Fruit fly (Drosophila melanogaster) whole organism, embryonic: ENCODE data around the gene CG2712.

Experiments used
- Atf-2 ChIP-seq: fragments of 200-800 bp; sonication (Bioruptor generic); optimal IDR thresholded peaks from 2 replicates; lab custom pipeline; 2016; ENCODE audit warnings: missing biosample characterization, missing genetic modification characterization
- Bdp1 ChIP-seq: fragments of 200-800 bp; sonication (Bioruptor generic); optimal IDR thresholded peaks from 3 replicates; lab custom pipeline; 2016; ENCODE audit warnings: missing biosample characterization, missing genetic modification characterization
- CG11560 ChIP-seq: fragments of 200-800 bp; sonication (Bioruptor generic); IDR thresholded peaks from 3 replicates; pipeline ENCODE4 v1.3.6; 2022; ENCODE audit warnings: missing biosample characterization, missing genetic modification characterization
- CG12155 ChIP-seq: fragments of 200-800 bp; sonication (Bioruptor generic); optimal IDR thresholded peaks from 3 replicates; lab custom pipeline; 2016; ENCODE audit warnings: missing biosample characterization, missing genetic modification characterization
- CG13123 ChIP-seq: fragments of 200-800 bp; sonication (Bioruptor generic); optimal IDR thresholded peaks from 2 replicates; lab custom pipeline; 2016; ENCODE audit warnings: missing biosample characterization, missing genetic modification characterization
- CG13894 ChIP-seq: fragments of 200-800 bp; sonication (Bioruptor generic); optimal IDR thresholded peaks from 3 replicates; lab custom pipeline; 2018; ENCODE audit warnings: missing biosample characterization, mild to moderate bottlenecking, missing genetic modification characterization, moderate library complexity
- CG14965 ChIP-seq: fragments of 200-800 bp; sonication (Bioruptor generic); optimal IDR thresholded peaks from 2 replicates; lab custom pipeline; 2016; ENCODE audit warnings: missing biosample characterization, missing genetic modification characterization, borderline replicate concordance
- CG15514 ChIP-seq: fragments of 200-800 bp; sonication (Bioruptor generic); optimal IDR thresholded peaks from 3 replicates; lab custom pipeline; 2017; ENCODE audit warnings: missing biosample characterization, missing genetic modification characterization, mild to moderate bottlenecking, moderate library complexity, missing genetic modification reagents
- CG15601 ChIP-seq: fragments of 200-800 bp; sonication (Bioruptor generic); optimal IDR thresholded peaks from 3 replicates; lab custom pipeline; 2019; ENCODE audit warnings: missing biosample characterization, mild to moderate bottlenecking, missing genetic modification characterization, moderate library complexity
- CG17186 ChIP-seq: fragments of 200-800 bp; sonication (Bioruptor generic); optimal IDR thresholded peaks from 3 replicates; lab custom pipeline; 2017; ENCODE audit warnings: missing biosample characterization, missing genetic modification reagents, missing genetic modification characterization
- CG17361 ChIP-seq: fragments of 200-800 bp; sonication (Bioruptor generic); IDR thresholded peaks from 3 replicates; pipeline ENCODE4 v1.3.6; 2022; ENCODE audit warnings: missing biosample characterization, missing genetic modification characterization
- CG17568 ChIP-seq: fragments of 200-800 bp; sonication (Bioruptor generic); optimal IDR thresholded peaks from 2 replicates; lab custom pipeline; 2018; ENCODE audit warnings: missing biosample characterization, mild to moderate bottlenecking, missing genetic modification characterization, moderate library complexity
- CG2116 ChIP-seq: fragments of 200-800 bp; sonication (Bioruptor generic); optimal IDR thresholded peaks from 3 replicates; lab custom pipeline; 2018; ENCODE audit warnings: missing biosample characterization, mild to moderate bottlenecking, missing genetic modification characterization
- CG2678 ChIP-seq: fragments of 200-800 bp; sonication (Bioruptor generic); optimal IDR thresholded peaks from 3 replicates; lab custom pipeline; 2019; ENCODE audit warnings: missing biosample characterization, mild to moderate bottlenecking, missing genetic modification characterization, moderate library complexity
- CG3726 ChIP-seq: fragments of 200-800 bp; sonication (Bioruptor generic); IDR thresholded peaks from 3 replicates; pipeline ENCODE4, ENCODE4 v1.3.6; 2022; ENCODE audit warnings: missing biosample characterization, missing genetic modification characterization
- CG6654 ChIP-seq: fragments of 200-800 bp; sonication (Bioruptor generic); optimal IDR thresholded peaks from 2 replicates; lab custom pipeline; 2017; ENCODE audit warnings: missing biosample characterization, mild to moderate bottlenecking, missing genetic modification characterization
- CG7745 ChIP-seq: fragments of 200-800 bp; sonication (Bioruptor generic); optimal IDR thresholded peaks from 2 replicates; lab custom pipeline; 2018; ENCODE audit warnings: missing biosample characterization, mild to moderate bottlenecking, missing genetic modification characterization, moderate library complexity
- Dbx ChIP-seq: fragments of 200-800 bp; sonication (Bioruptor generic); IDR thresholded peaks from 3 replicates; pipeline ENCODE4 v1.3.6; 2022; ENCODE audit warnings: missing biosample characterization, missing genetic modification characterization
- Ets97D ChIP-seq: fragments of 200-800 bp; sonication (Bioruptor generic); optimal IDR thresholded peaks from 3 replicates; lab custom pipeline; 2016; ENCODE audit warnings: missing biosample characterization, missing genetic modification characterization
- HLH4C ChIP-seq: fragments of 200-800 bp; sonication (Bioruptor generic); IDR thresholded peaks from 3 replicates; pipeline ENCODE4 v1.3.6; 2022; ENCODE audit warnings: missing biosample characterization, missing genetic modification characterization; ENCODE audit not compliant: partially characterized antibody
- HmgZ ChIP-seq: fragments of 200-800 bp; sonication (Bioruptor generic); optimal IDR thresholded peaks from 2 replicates; lab custom pipeline; 2018; ENCODE audit warnings: missing biosample characterization, mild to moderate bottlenecking, missing genetic modification characterization
- Hmx ChIP-seq: fragments of 200-800 bp; sonication (Bioruptor generic); optimal IDR thresholded peaks from 2 replicates; lab custom pipeline; 2016; ENCODE audit warnings: missing biosample characterization, missing genetic modification characterization
- Lim3 ChIP-seq: fragments of 200-800 bp; sonication (Bioruptor generic); IDR thresholded peaks from 2 replicates; pipeline ENCODE4 v1.3.6; 2022; ENCODE audit warnings: missing biosample characterization, missing genetic modification characterization
- MBD-R2 ChIP-seq: fragments of 200-800 bp; sonication (Bioruptor generic); IDR thresholded peaks from 2 replicates; pipeline ENCODE4 v1.3.6; 2022; ENCODE audit warnings: missing biosample characterization, missing genetic modification characterization
- MESR4 ChIP-seq: fragments of 200-800 bp; sonication (Bioruptor generic); optimal IDR thresholded peaks from 2 replicates; lab custom pipeline; 2018; ENCODE audit warnings: missing biosample characterization, mild to moderate bottlenecking, missing genetic modification characterization, moderate library complexity
- Mes4 ChIP-seq: fragments of 200-800 bp; sonication (Bioruptor generic); optimal IDR thresholded peaks from 2 replicates; lab custom pipeline; 2016; ENCODE audit warnings: missing biosample characterization, missing genetic modification characterization
- Neu2 ChIP-seq: fragments of 200-800 bp; sonication (Bioruptor generic); optimal IDR thresholded peaks from 3 replicates; lab custom pipeline; 2016; ENCODE audit warnings: missing biosample characterization, missing genetic modification characterization, borderline replicate concordance
- Ravus ChIP-seq: fragments of 200-800 bp; sonication (Bioruptor generic); IDR thresholded peaks from 2 replicates; pipeline ENCODE4 v1.3.6; 2022; ENCODE audit warnings: missing biosample characterization, missing genetic modification characterization
- Sry-δ ChIP-seq: fragments of 200-800 bp; sonication (Bioruptor generic); optimal IDR thresholded peaks from 2 replicates; lab custom pipeline; 2016; ENCODE audit warnings: missing biosample characterization, missing genetic modification characterization
- TFAM ChIP-seq: fragments of 200-800 bp; sonication (Bioruptor generic); optimal IDR thresholded peaks from 2 replicates; lab custom pipeline; 2017; ENCODE audit warnings: missing biosample characterization, missing genetic modification characterization, inconsistent platforms
- amos ChIP-seq: fragments of 200-800 bp; sonication (Bioruptor generic); IDR thresholded peaks from 2 replicates; pipeline ENCODE4 v1.3.6; 2022; ENCODE audit warnings: missing biosample characterization, missing genetic modification characterization; ENCODE audit not compliant: partially characterized antibody
- ase ChIP-seq: fragments of 200-800 bp; sonication (Bioruptor generic); IDR thresholded peaks from 3 replicates; pipeline ENCODE4 v1.3.6; 2022; ENCODE audit warnings: missing biosample characterization, missing genetic modification characterization
- ash1 ChIP-seq: fragments of 200-800 bp; sonication (Bioruptor generic); optimal IDR thresholded peaks from 2 replicates; lab custom pipeline; 2018; ENCODE audit warnings: missing biosample characterization, mild to moderate bottlenecking, missing genetic modification characterization
- bbx ChIP-seq: fragments of 200-800 bp; sonication (Bioruptor generic); IDR thresholded peaks from 2 replicates; pipeline ENCODE4 v1.3.6; 2022; ENCODE audit warnings: missing biosample characterization, missing genetic modification characterization; ENCODE audit not compliant: partially characterized antibody
- esg ChIP-seq: fragments of 200-800 bp; sonication (Bioruptor generic); conservative IDR thresholded peaks from 2 replicates; pipeline ENCODE4 v1.3.6; 2022; ENCODE audit warnings: missing biosample characterization, missing genetic modification characterization
- exex ChIP-seq: fragments of 200-800 bp; sonication (Bioruptor generic); optimal IDR thresholded peaks from 4 replicates; lab custom pipeline; 2018; ENCODE audit warnings: missing biosample characterization, mild to moderate bottlenecking, missing genetic modification characterization, moderate library complexity
- grau ChIP-seq: fragments of 200-800 bp; optimal IDR thresholded peaks from 3 replicates; lab custom pipeline; 2019; ENCODE audit warnings: missing biosample characterization, mild to moderate bottlenecking, missing genetic modification characterization, moderate library complexity
- gt ChIP-seq: fragments of 200-800 bp; sonication (Bioruptor generic); IDR thresholded peaks from 2 replicates; pipeline ENCODE4 v1.3.6; 2022; ENCODE audit warnings: missing biosample characterization, missing genetic modification characterization
- kah ChIP-seq: fragments of 200-800 bp; sonication (Bioruptor generic); optimal IDR thresholded peaks from 2 replicates; lab custom pipeline; 2018; ENCODE audit warnings: missing biosample characterization, mild to moderate bottlenecking, missing genetic modification characterization
- klu ChIP-seq: fragments of 200-800 bp; sonication (Bioruptor generic); IDR thresholded peaks from 2 replicates; pipeline ENCODE4 v1.3.6; 2022; ENCODE audit warnings: missing biosample characterization, missing genetic modification characterization
- knrl ChIP-seq: fragments of 200-800 bp; sonication (Bioruptor generic); IDR thresholded peaks from 3 replicates; pipeline ENCODE4 v1.3.6; 2022; ENCODE audit warnings: missing biosample characterization, missing genetic modification characterization; ENCODE audit not compliant: partially characterized antibody
- lov ChIP-seq, 2 experiments: fragments of 200-800 bp in 1 of 2; fragments of >200 bp in 1 of 2; sonication (Bioruptor generic) in 1 of 2; IDR thresholded peaks in 1 of 2; optimal IDR thresholded peaks in 1 of 2; 2 replicates in 1 of 2; 3 replicates in 1 of 2; pipeline versions ENCODE4 v1.3.6 to Lab custom; 2017 to 2022; ENCODE audit warnings: missing biosample characterization in 1 of 2, missing genetic modification characterization in 1 of 2
- nom ChIP-seq: fragments of 200-800 bp; sonication (Bioruptor generic); optimal IDR thresholded peaks from 2 replicates; lab custom pipeline; 2017; ENCODE audit warnings: missing biosample characterization, missing genetic modification characterization, mild to moderate bottlenecking, moderate library complexity, missing genetic modification reagents
- pho ChIP-seq: fragments of 200-800 bp; sonication (Bioruptor generic); optimal IDR thresholded peaks from 2 replicates; lab custom pipeline; 2016; ENCODE audit warnings: missing biosample characterization, missing genetic modification characterization
- prd ChIP-seq, 3 experiments: fragments of >200 bp in 2 of 3; fragments of 200-800 bp in 1 of 3; sonication (Bioruptor generic) in 1 of 3; optimal IDR thresholded peaks in 2 of 3; IDR thresholded peaks in 1 of 3; 2 replicates in 2 of 3; 3 replicates in 1 of 3; pipeline versions ENCODE4 v1.3.6 to Lab custom; 2017 to 2022; ENCODE audit warnings: missing biosample characterization in 1 of 3, missing genetic modification characterization in 1 of 3
- run ChIP-seq: fragments of 200-800 bp; sonication (Bioruptor generic); optimal IDR thresholded peaks from 3 replicates; lab custom pipeline; 2018; ENCODE audit warnings: missing biosample characterization, mild to moderate bottlenecking, missing genetic modification characterization
- sens ChIP-seq: fragments of 200-800 bp; sonication (Bioruptor generic); peaks from one replicate; lab custom pipeline; 2016; ENCODE audit warnings: missing biosample characterization, missing genetic modification characterization
- shn ChIP-seq: fragments of 200-800 bp; sonication (Bioruptor generic); optimal IDR thresholded peaks from 3 replicates; lab custom pipeline; 2016; ENCODE audit warnings: missing biosample characterization, missing genetic modification characterization
- tin ChIP-seq: fragments of 200-800 bp; sonication (Bioruptor generic); optimal IDR thresholded peaks from 3 replicates; lab custom pipeline; 2016; ENCODE audit warnings: missing biosample characterization, missing genetic modification characterization

Gene CG2712

dm6 chrX:2743020-2743419 lies 10.8 kb downstream of the CG2712 start (continued):
- TF ChIP-seq CG6654 (peak; percentile 31), tin (GFP tag; lab: Kevin White, UChicago) (peak; percentile 50), CG11560 (tag; lab: Robert Waterston, UW) (peak; percentile 75), grau (tag; lab: Kevin White, UChicago) (peak; percentile 73), kah (peak; percentile 29), CG12155 (GFP tag; lab: Kevin White, UChicago) (peak; percentile 79), run (tag; lab: Kevin White, UChicago) (no peak), CG17186 (GFP tag; lab: Kevin White, UChicago) (no peak), pho (GFP tag; lab: Kevin White, UChicago) (peak; percentile 87), HmgZ (tag; lab: Kevin White, UChicago) (peak; percentile 82), CG2678 (peak; percentile 86), knrl (no peak), lov (optimal IDR thresholded peaks at IDR 0.05; lab: Kevin White, UChicago) (no peak), lov (GFP tag; IDR thresholded peaks at IDR 0.05; lab: Robert Waterston, UW) (peak; percentile 79; the same call in 2 of the 3 replicates), amos (GFP tag; lab: Robert Waterston, UW) (no peak), sens (GFP tag; lab: Kevin White, UChicago) (peak; percentile 91), klu (peak; percentile 77), CG13894 (peak; percentile 74), Hmx (GFP tag; lab: Kevin White, UChicago) (no peak), Lim3 (GFP tag; lab: Robert Waterston, UW) (peak; percentile 53; the same call in 1 of the 2 replicates), Ets97D (GFP tag; lab: Kevin White, UChicago) (peak; percentile 52), MBD-R2 (GFP tag; lab: Robert Waterston, UW) (peak; percentile 85), nom (no peak), CG14965 (no peak), Ravus (GFP tag; lab: Robert Waterston, UW) (peak; percentile 81), MESR4 (no peak), ase (GFP tag; lab: Robert Waterston, UW) (peak; percentile 85; the same call in 2 of the 3 replicates), TFAM (GFP tag; lab: Kevin White, UChicago) (no peak), CG3726 (peak; percentile 83), CG17361 (peak; percentile 60; the same call in 2 of the 3 replicates), CG2116 (GFP tag; lab: Kevin White, UChicago) (no peak), CG17568 (GFP tag; lab: Kevin White, UChicago) (peak; percentile 59), shn (GFP tag; lab: Kevin White, UChicago) (peak; percentile 57), CG15514 (GFP tag; lab: Kevin White, UChicago) (peak; percentile 73), Dbx (peak; percentile 92), Sry-δ (peak; percentile 43), gt (no peak; the same call in 1 of the 2 replicates), exex (tag; lab: Kevin White, UChicago) (peak; percentile 85), CG15601 (tag; lab: Kevin White, UChicago) (no peak), Neu2 (GFP tag; lab: Kevin White, UChicago) (no peak), Mes4 (GFP tag; lab: Kevin White, UChicago) (peak; percentile 67), Atf-2 (GFP tag; lab: Kevin White, UChicago) (peak; percentile 56), CG7745 (tag; lab: Kevin White, UChicago) (no peak), prd (optimal IDR thresholded peaks at IDR 0.05; lab: Kevin White, UChicago) (no peak), prd (GFP tag; IDR thresholded peaks at IDR 0.05; lab: Robert Waterston, UW) (peak; percentile 89), bbx (GFP tag; lab: Robert Waterston, UW) (no peak), esg (peak; percentile 86), Bdp1 (GFP tag; lab: Kevin White, UChicago) (peak; percentile 71), CG13123 (GFP tag; lab: Kevin White, UChicago) (no peak), ash1 (no peak), HLH4C (GFP tag; lab: Robert Waterston, UW) (no peak)
